Worm (Caenorhabditis elegans) whole organism, L2 larva: ENCODE results near the gene R160.14.

Experiments used
- C34F6.9 ChIP-seq: fragments of 150-350 bp; optimal IDR thresholded peaks from 2 replicates; lab custom pipeline; 2014; ENCODE audit warnings: missing biosample characterization, missing genetic modification characterization
- F13H6.1 ChIP-seq: sonication (generic microtip); optimal IDR thresholded peaks from 2 replicates; lab custom pipeline; 2016; ENCODE audit warnings: missing genetic modification characterization, missing compliant biosample characterization
- R02D3.7 ChIP-seq: fragments of 150-350 bp; optimal IDR thresholded peaks from 2 replicates; lab custom pipeline; 2014; ENCODE audit warnings: missing biosample characterization, missing genetic modification characterization
- Y55F3AM.14 ChIP-seq: fragments of 200-800 bp; sonication (Bioruptor generic); optimal IDR thresholded peaks from 2 replicates; lab custom pipeline; 2018; ENCODE audit warnings: mild to moderate bottlenecking, missing genetic modification characterization, missing compliant biosample characterization
- ZK546.5 ChIP-seq: sonication (generic microtip); optimal IDR thresholded peaks from 2 replicates; lab custom pipeline; 2017; ENCODE audit warnings: missing biosample characterization, missing genetic modification characterization
- alr-1 ChIP-seq: fragments of 150-350 bp; optimal IDR thresholded peaks from 2 replicates; lab custom pipeline; 2014; ENCODE audit warnings: missing biosample characterization, missing genetic modification characterization
- ama-1 ChIP-seq: fragments of 150-350 bp; optimal IDR thresholded peaks from 2 replicates; lab custom pipeline; 2018; ENCODE audit warnings: inconsistent platforms
- dmd-4 ChIP-seq: sonication (generic microtip); optimal IDR thresholded peaks from 2 replicates; lab custom pipeline; 2017; ENCODE audit warnings: missing biosample characterization, missing genetic modification characterization
- egl-27 ChIP-seq: sonication (generic microtip); optimal IDR thresholded peaks from 3 replicates; lab custom pipeline; 2017; ENCODE audit warnings: missing biosample characterization, missing genetic modification reagents, missing genetic modification characterization
- elt-1 ChIP-seq: fragments of 150-350 bp; optimal IDR thresholded peaks from 2 replicates; lab custom pipeline; 2014; ENCODE audit warnings: missing biosample characterization, missing genetic modification characterization
- elt-3 ChIP-seq: sonication (generic microtip); optimal IDR thresholded peaks from 2 replicates; lab custom pipeline; 2017; ENCODE audit warnings: missing biosample characterization, missing genetic modification characterization
- gmeb-1 ChIP-seq: fragments of 150-350 bp; optimal IDR thresholded peaks from 2 replicates; lab custom pipeline; 2014; ENCODE audit warnings: missing biosample characterization, missing genetic modification characterization
- lin-11 ChIP-seq: fragments of 150-350 bp; sonication (generic microtip); optimal IDR thresholded peaks from 2 replicates; lab custom pipeline; 2014; ENCODE audit warnings: missing biosample characterization, missing genetic modification characterization, inconsistent platforms, mixed read lengths
- lin-13 ChIP-seq: fragments of 150-350 bp; optimal IDR thresholded peaks from 2 replicates; lab custom pipeline; 2014; ENCODE audit warnings: missing biosample characterization, missing genetic modification reagents, missing genetic modification characterization
- lin-39 ChIP-seq: fragments of 150-350 bp; optimal IDR thresholded peaks from 2 replicates; lab custom pipeline; 2014; ENCODE audit warnings: missing biosample characterization, missing genetic modification reagents, missing genetic modification characterization
- lsy-2 ChIP-seq, 2 experiments: fragments of 150-350 bp in 1 of 2; sonication (generic microtip) in 1 of 2; optimal IDR thresholded peaks; 2 replicates each; lab custom pipeline; 2014 to 2017; ENCODE audit warnings: missing biosample characterization in 2 of 2, missing genetic modification characterization in 2 of 2
- mab-5 ChIP-seq: fragments of 150-350 bp; optimal IDR thresholded peaks from 2 replicates; lab custom pipeline; 2014; ENCODE audit warnings: missing biosample characterization, missing genetic modification characterization
- mbf-1 ChIP-seq: sonication (generic microtip); optimal IDR thresholded peaks from 2 replicates; lab custom pipeline; 2017; ENCODE audit warnings: missing biosample characterization, missing genetic modification characterization
- mdl-1 ChIP-seq, 2 experiments: fragments of 150-350 bp in 1 of 2; sonication (generic microtip) in 1 of 2; optimal IDR thresholded peaks; 2 replicates each; lab custom pipeline; 2017; ENCODE audit warnings: missing biosample characterization in 2 of 2, missing genetic modification characterization in 2 of 2
- nhr-129 ChIP-seq: fragments of 150-350 bp; optimal IDR thresholded peaks from 2 replicates; lab custom pipeline; 2014; ENCODE audit warnings: missing biosample characterization, missing genetic modification characterization
- nhr-21 ChIP-seq: fragments of 150-350 bp; optimal IDR thresholded peaks from 2 replicates; lab custom pipeline; 2014; ENCODE audit warnings: missing biosample characterization, missing genetic modification characterization
- nhr-23 ChIP-seq: fragments of 150-350 bp; optimal IDR thresholded peaks from 2 replicates; lab custom pipeline; 2014; ENCODE audit warnings: missing biosample characterization, missing genetic modification reagents, missing genetic modification characterization
- nhr-237 ChIP-seq: fragments of 150-350 bp; optimal IDR thresholded peaks from 2 replicates; lab custom pipeline; 2014; ENCODE audit warnings: missing biosample characterization, missing genetic modification characterization
- nhr-6 ChIP-seq: fragments of 150-350 bp; optimal IDR thresholded peaks from 2 replicates; lab custom pipeline; 2014; ENCODE audit warnings: missing biosample characterization, missing genetic modification characterization
- nhr-77 ChIP-seq: fragments of 150-350 bp; optimal IDR thresholded peaks from 2 replicates; lab custom pipeline; 2014; ENCODE audit warnings: missing biosample characterization, missing genetic modification characterization
- peb-1 ChIP-seq: fragments of 150-350 bp; optimal IDR thresholded peaks from 2 replicates; lab custom pipeline; 2014; ENCODE audit warnings: missing biosample characterization, missing genetic modification characterization
- sem-4 ChIP-seq: fragments of 150-350 bp; optimal IDR thresholded peaks from 2 replicates; lab custom pipeline; 2014; ENCODE audit warnings: missing biosample characterization, missing genetic modification reagents, missing genetic modification characterization
- skn-1 ChIP-seq: sonication (generic microtip); optimal IDR thresholded peaks from 2 replicates; lab custom pipeline; 2017; ENCODE audit warnings: missing biosample characterization, missing genetic modification characterization
- sma-9 ChIP-seq, 2 experiments: fragments of 150-350 bp in 1 of 2; sonication (generic microtip) in 1 of 2; optimal IDR thresholded peaks; 2 replicates each; lab custom pipeline; 2014 to 2016; ENCODE audit warnings: missing genetic modification characterization in 2 of 2, mild to moderate bottlenecking in 1 of 2, missing biosample characterization in 1 of 2, missing compliant biosample characterization in 1 of 2, missing genetic modification reagents in 1 of 2, moderate library complexity in 1 of 2
- snpc-4 ChIP-seq: fragments of 150-350 bp; optimal IDR thresholded peaks from 2 replicates; lab custom pipeline; 2014; ENCODE audit warnings: missing biosample characterization, missing genetic modification characterization
- unc-39 ChIP-seq: fragments of 150-350 bp; optimal IDR thresholded peaks from 2 replicates; lab custom pipeline; 2014; ENCODE audit warnings: missing biosample characterization, missing genetic modification characterization
- unc-55 ChIP-seq: fragments of 150-350 bp; sonication (generic microtip); optimal IDR thresholded peaks from 3 replicates; lab custom pipeline; 2014; ENCODE audit warnings: missing biosample characterization, missing genetic modification reagents, missing genetic modification characterization
- unc-62 ChIP-seq: fragments of 150-350 bp; optimal IDR thresholded peaks from 2 replicates; lab custom pipeline; 2014; ENCODE audit warnings: missing biosample characterization, missing genetic modification reagents, missing genetic modification characterization
- ztf-11 ChIP-seq: sonication (generic microtip); optimal IDR thresholded peaks from 2 replicates; lab custom pipeline; 2017; ENCODE audit warnings: missing biosample characterization, missing genetic modification characterization
- ztf-4 ChIP-seq: fragments of 150-350 bp; optimal IDR thresholded peaks from 2 replicates; lab custom pipeline; 2014; ENCODE audit warnings: missing biosample characterization, missing genetic modification characterization

R160.14 gene

ce11 chrX:4373123-4373522 is 1.2 kb upstream of the R160.14 start, which contains the start of gene R160.6:
Gene R160.6 (minus strand): TSS chrX:4373223.
- TF ChIP-seq elt-1 (tag; lab: Kevin White, UChicago) (no peak), lsy-2 (tag; optimal IDR thresholded peaks at IDR 0.05; lab: Kevin White, UChicago) (no peak), sem-4 (tag; lab: Kevin White, UChicago) (no peak), egl-27 (tag; lab: Kevin White, UChicago) (no peak), unc-55 (GFP tag; lab: Kevin White, UChicago) (no peak), dmd-4 (no peak), alr-1 (no peak), unc-62 (GFP tag; lab: Kevin White, UChicago) (no peak), unc-39 (tag; lab: Kevin White, UChicago) (no peak), mdl-1 (tag; optimal IDR thresholded peaks at IDR 0.05; lab: Kevin White, UChicago) (no peak), skn-1 (no peak), snpc-4 (no peak), nhr-129 (tag; lab: Kevin White, UChicago) (no peak), lin-39 (no peak), ztf-4 (tag; lab: Kevin White, UChicago) (no peak), nhr-21 (tag; lab: Kevin White, UChicago) (no peak), sma-9 (GFP tag; optimal IDR thresholded peaks at IDR 0.05; lab: Kevin White, UChicago) (no peak), sma-9 (tag; optimal IDR thresholded peaks at IDR 0.05; lab: Kevin White, UChicago) (no peak), ZK546.5 (tag; lab: Kevin White, UChicago) (no peak), nhr-77 (tag; lab: Kevin White, UChicago) (no peak), ama-1 (lab: Kevin White, UChicago) (no peak)

- TF ChIP-seq dmd-4, result no peak
- no peak for TF ChIP-seq gmeb-1 (tag; lab: Kevin White, UChicago)
- TF ChIP-seq unc-55 (GFP tag; lab: Kevin White, UChicago), result no peak
These were observed 475 bp downstream of the R160.14 start, which contains the start of gene R160.13 for ce11 chrX:4371413-4371812. Gene R160.13 (minus strand): TSS chrX:4371513.

- no peak for TF ChIP-seq alr-1
- no peak for TF ChIP-seq ztf-11 (tag; lab: Kevin White, UChicago)
- no peak for TF ChIP-seq elt-3 (tag; lab: Kevin White, UChicago)
- no peak for TF ChIP-seq nhr-23 (tag; lab: Kevin White, UChicago)
- TF ChIP-seq Y55F3AM.14, result no peak
- no peak for TF ChIP-seq lin-11
- no peak for TF ChIP-seq sma-9 (GFP tag; optimal IDR thresholded peaks at IDR 0.05; lab: Kevin White, UChicago)
- no peak for TF ChIP-seq sma-9 (tag; optimal IDR thresholded peaks at IDR 0.05; lab: Kevin White, UChicago)
- no peak for TF ChIP-seq sem-4 (tag; lab: Kevin White, UChicago)
- TF ChIP-seq, all 48 proteins: peak for 0
These were observed 1.1 kb downstream of the R160.14 start, which contains the start of gene R160.5 for ce11 chrX:4370756-4371155. Gene R160.5 (minus strand): TSS chrX:4370856.

DNA sequence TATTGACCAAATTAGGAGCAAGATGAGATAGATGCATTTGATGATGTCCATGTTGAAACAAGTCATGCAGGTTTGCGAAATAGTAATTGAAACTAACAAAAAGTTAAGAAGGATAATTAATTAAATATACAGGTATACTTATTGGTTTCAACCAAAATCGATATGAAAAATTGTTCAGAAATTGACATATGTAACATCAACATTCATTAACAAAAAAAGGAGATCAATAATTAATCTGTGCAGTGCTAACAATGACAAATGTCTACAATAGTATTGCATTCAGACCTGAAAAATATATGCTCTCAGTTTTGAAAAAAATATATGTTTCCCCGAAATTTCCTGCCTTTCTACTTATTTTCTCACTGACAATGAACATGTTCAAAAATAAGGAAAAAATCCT is 3.1 kb downstream of the R160.14 start, which contains the start of gene R160.4:
Gene R160.4, minus strand, starts transcription at position 101 of the 400 bp plus-strand sequence.
- TF ChIP-seq nhr-6 (tag; lab: Kevin White, UChicago) (no peak), C34F6.9 (tag; lab: Kevin White, UChicago) (no peak), nhr-237 (tag; lab: Kevin White, UChicago) (no peak), R02D3.7 (no peak), mbf-1 (tag; lab: Kevin White, UChicago) (no peak), mab-5 (tag; lab: Kevin White, UChicago) (no peak), lsy-2 (tag; optimal IDR thresholded peaks at IDR 0.05; lab: Kevin White, UChicago) (no peak), lin-13 (GFP tag; lab: Kevin White, UChicago) (no peak), sma-9 (GFP tag; optimal IDR thresholded peaks at IDR 0.05; lab: Kevin White, UChicago) (no peak), sma-9 (tag; optimal IDR thresholded peaks at IDR 0.05; lab: Kevin White, UChicago) (no peak), nhr-77 (tag; lab: Kevin White, UChicago) (no peak), ztf-11 (tag; lab: Kevin White, UChicago) (no peak), ztf-4 (tag; lab: Kevin White, UChicago) (no peak), nhr-21 (tag; lab: Kevin White, UChicago) (no peak), egl-27 (tag; lab: Kevin White, UChicago) (no peak), lin-11 (no peak), F13H6.1 (tag; lab: Kevin White, UChicago) (no peak)

- TF ChIP-seq peb-1 (no peak), nhr-21 (tag; lab: Kevin White, UChicago) (no peak), ztf-4 (tag; lab: Kevin White, UChicago) (no peak)
These were observed 4.5 kb downstream of the R160.14 start, which contains the start of gene R160.10 for ce11 chrX:4367414-4367813. Gene R160.10 (minus strand): TSS chrX:4367514.
